Worm (Caenorhabditis elegans) whole organism, midembryonic: ENCODE results near the gene lin-13.

Source experiments
- cog-1 ChIP-seq: sonication (generic microtip); optimal IDR thresholded peaks from 2 replicates; lab custom pipeline; 2016; ENCODE audit warnings: missing genetic modification characterization, missing compliant biosample characterization
- flt-1 ChIP-seq: fragments of 200-800 bp; sonication (Bioruptor generic); IDR thresholded peaks from 2 replicates; pipeline ENCODE4 v1.3.6; 2022; ENCODE audit warnings: missing genetic modification characterization, missing compliant biosample characterization
- ref-1 ChIP-seq: fragments of 200-800 bp; sonication (Bioruptor generic); conservative IDR thresholded peaks from 2 replicates; pipeline ENCODE4 v1.3.6; 2022; ENCODE audit warnings: missing genetic modification reagents, missing genetic modification characterization, missing compliant biosample characterization

DNA sequence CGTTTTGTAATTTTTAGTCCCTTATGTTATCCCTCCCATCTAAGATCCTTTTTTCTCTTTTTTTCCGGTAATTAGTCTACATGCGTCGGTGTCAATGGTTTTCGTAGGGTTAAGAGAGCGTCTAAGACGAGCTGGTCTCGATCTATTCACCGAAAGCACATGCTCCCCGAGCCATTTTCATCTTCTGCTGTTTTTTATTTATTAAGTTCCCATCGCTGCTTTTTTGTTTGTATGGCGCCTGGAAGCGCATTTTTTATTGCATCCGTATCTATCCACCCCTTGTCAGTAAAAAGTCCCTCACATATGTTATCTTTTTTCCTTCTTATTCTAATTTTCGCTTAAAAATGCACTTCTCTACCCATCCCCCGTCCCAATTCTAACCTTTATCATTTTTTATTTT is 27.5 kb upstream of the lin-13 start:
- TF ChIP-seq flt-1 (GFP tag; lab: Robert Waterston, UW) (no peak), cog-1 (no peak), ref-1 (GFP tag; lab: Robert Waterston, UW) (no peak)
